Worm (Caenorhabditis elegans): ENCODE results near the gene Y25C1A.7.
A peak's percentile ranks its signal among the peaks of the same experiment; 100 is the strongest.

Gene Y25C1A.7

DNA sequence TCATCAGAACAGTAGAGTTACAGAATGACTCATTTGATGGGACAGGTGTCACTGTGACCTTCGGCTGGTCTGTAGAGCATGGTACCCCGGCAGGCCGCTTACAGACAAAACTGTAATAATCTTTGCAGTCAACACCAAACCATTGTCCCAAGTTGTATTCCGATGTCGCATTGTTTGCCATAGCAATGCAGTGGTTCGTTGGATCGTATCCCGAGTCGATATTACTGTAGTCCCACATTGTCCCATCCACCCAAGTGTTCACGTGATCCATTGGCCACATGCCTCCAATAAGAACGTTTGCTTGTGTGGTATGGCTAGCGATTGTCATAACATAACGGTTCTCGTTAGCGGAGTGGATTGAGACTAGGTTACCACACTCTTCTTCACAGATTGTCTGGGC, 50.0 kb downstream of the Y25C1A.7 start:
- no peak for TF ChIP-seq nhr-77 (tag; optimal IDR thresholded peaks at IDR 0.05)
- TF ChIP-seq egl-27 (tag; optimal IDR thresholded peaks at IDR 0.05): no peak
- no peak for TF ChIP-seq nhr-23 (tag; optimal IDR thresholded peaks at IDR 0.05)
- no peak for TF ChIP-seq gmeb-1 (tag; optimal IDR thresholded peaks at IDR 0.05)
- TF ChIP-seq snpc-4 (tag; optimal IDR thresholded peaks at IDR 0.05): no peak
- TF ChIP-seq lin-11 (tag; optimal IDR thresholded peaks at IDR 0.05): no peak
- TF ChIP-seq nhr-12 (tag; optimal IDR thresholded peaks at IDR 0.05): no peak
- no peak for TF ChIP-seq nhr-21 (tag; optimal IDR thresholded peaks at IDR 0.05)
- TF ChIP-seq elt-1 (tag; optimal IDR thresholded peaks at IDR 0.05): no peak
- no peak for TF ChIP-seq nhr-237 (tag; optimal IDR thresholded peaks at IDR 0.05)
- no peak for TF ChIP-seq crh-2 (tag; optimal IDR thresholded peaks at IDR 0.05)
- no peak for TF ChIP-seq ztf-4 (tag; optimal IDR thresholded peaks at IDR 0.05)
- no peak for TF ChIP-seq ZK546.5 (tag; optimal IDR thresholded peaks at IDR 0.05)
- no peak for TF ChIP-seq dmd-4 (tag; optimal IDR thresholded peaks at IDR 0.05)
- no peak for TF ChIP-seq ama-1 (optimal IDR thresholded peaks at IDR 0.05)
- TF ChIP-seq C34F6.9 (tag; optimal IDR thresholded peaks at IDR 0.05): no peak
- no peak for TF ChIP-seq peb-1 (tag; optimal IDR thresholded peaks at IDR 0.05)
- TF ChIP-seq R02D3.7 (tag; optimal IDR thresholded peaks at IDR 0.05): no peak
- TF ChIP-seq F13H6.1 (tag; optimal IDR thresholded peaks at IDR 0.05): no peak
- TF ChIP-seq nhr-6 (tag; optimal IDR thresholded peaks at IDR 0.05): no peak

DNA sequence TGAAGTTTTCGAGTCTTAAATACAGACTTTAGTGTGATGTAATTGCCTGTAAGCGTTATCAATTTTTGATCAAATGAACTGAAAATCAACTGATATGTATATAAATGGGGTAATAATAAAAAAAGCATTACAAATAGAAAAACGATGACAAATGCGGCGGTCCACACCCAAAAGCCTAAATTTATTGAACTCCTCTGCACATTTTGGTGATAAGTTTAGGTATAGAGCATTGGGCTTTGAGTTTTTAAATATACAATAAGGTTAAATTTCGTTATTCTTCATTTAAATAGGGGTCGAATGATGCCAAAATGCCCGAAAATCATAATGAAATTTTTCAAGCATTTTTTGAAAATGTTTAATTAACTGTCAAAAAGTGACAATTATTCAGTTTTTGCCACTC, 51.1 kb downstream of the Y25C1A.7 start, which contains the start of gene clec-3:
clec-3 (minus strand) TSS at position 101 of the 400 bp plus-strand sequence.
- TF ChIP-seq nhr-12 (tag; optimal IDR thresholded peaks at IDR 0.05) (no peak), nhr-10 (tag; optimal IDR thresholded peaks at IDR 0.05) (no peak), nhr-77 (tag; optimal IDR thresholded peaks at IDR 0.05) (no peak), nhr-6 (tag; optimal IDR thresholded peaks at IDR 0.05) (no peak), nhr-11 (tag; optimal IDR thresholded peaks at IDR 0.05) (no peak), nhr-237 (tag; optimal IDR thresholded peaks at IDR 0.05) (no peak), nhr-23 (tag; optimal IDR thresholded peaks at IDR 0.05) (no peak), ceh-82 (tag; optimal IDR thresholded peaks at IDR 0.05) (no peak)

DNA sequence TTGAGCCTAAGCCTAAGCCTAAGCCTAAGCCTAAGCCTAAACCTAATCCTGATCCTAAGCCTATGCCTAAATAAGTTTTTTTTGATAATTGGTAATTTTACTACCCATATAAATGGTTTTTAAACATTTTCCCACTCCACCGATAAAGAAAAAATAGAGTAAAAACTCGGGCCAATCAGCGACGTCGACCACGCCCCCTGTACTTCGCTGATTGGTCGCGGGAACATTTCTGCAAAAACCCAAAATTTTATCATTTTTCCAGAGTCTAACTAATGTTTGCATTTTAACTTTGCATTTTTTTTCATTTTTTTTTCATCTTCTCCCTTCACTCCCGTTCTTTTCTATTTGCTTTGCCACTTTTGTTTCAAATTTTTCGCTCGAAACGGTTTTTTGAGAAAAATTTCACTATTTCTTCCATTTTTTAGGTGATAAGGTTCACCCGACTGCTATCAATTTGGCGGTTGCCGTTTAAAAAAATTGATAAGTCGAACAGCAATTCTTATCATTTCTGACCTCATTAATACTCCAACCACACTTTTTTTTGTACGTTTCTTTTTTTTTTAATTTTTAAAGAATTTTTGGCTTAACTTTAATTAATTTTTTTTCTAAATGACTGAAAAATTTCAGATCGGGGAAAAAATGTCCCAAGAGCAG, 56.5 kb downstream of the Y25C1A.7 start, which contains the start of gene C41H7.2:
C41H7.2 (plus strand) TSS at position 622 of the 654 bp plus-strand sequence.
- TF ChIP-seq nhr-6 (tag; optimal IDR thresholded peaks at IDR 0.05) (no peak), crh-2 (tag; optimal IDR thresholded peaks at IDR 0.05) (peak; percentile 4), ztf-4 (tag; optimal IDR thresholded peaks at IDR 0.05) (no peak), snpc-4 (tag; optimal IDR thresholded peaks at IDR 0.05) (no peak), fos-1 (tag; optimal IDR thresholded peaks at IDR 0.05) (peak; percentile 85), sma-3 (GFP tag; optimal IDR thresholded peaks at IDR 0.05) (no peak)
